Worm (Caenorhabditis elegans) whole organism, midembryonic: Measurements from ENCODE around the gene dyf-6.

ENCODE experiments used
- T22C8.4 ChIP-seq: fragments of 200-800 bp; sonication (Bioruptor generic); IDR thresholded peaks from 2 replicates; pipeline ENCODE4 v1.3.6; 2022; ENCODE audit warnings: missing genetic modification characterization, missing compliant biosample characterization
- cog-1 ChIP-seq: sonication (generic microtip); optimal IDR thresholded peaks from 2 replicates; lab custom pipeline; 2016; ENCODE audit warnings: missing genetic modification characterization, missing compliant biosample characterization
- flt-1 ChIP-seq: fragments of 200-800 bp; sonication (Bioruptor generic); IDR thresholded peaks from 2 replicates; pipeline ENCODE4 v1.3.6; 2022; ENCODE audit warnings: missing genetic modification characterization, missing compliant biosample characterization
- klf-2 ChIP-seq: fragments of 200-800 bp; sonication (Bioruptor generic); conservative IDR thresholded peaks from 2 replicates; pipeline ENCODE4 v1.3.6; 2022; ENCODE audit warnings: missing genetic modification reagents, missing genetic modification characterization, missing compliant biosample characterization
- med-1 ChIP-seq: sonication (generic microtip); optimal IDR thresholded peaks from 2 replicates; lab custom pipeline; 2017; ENCODE audit warnings: missing genetic modification characterization, mild to moderate bottlenecking, missing compliant biosample characterization, antibody characterized with exemption, missing genetic modification reagents; ENCODE audit not compliant: insufficient read depth
- ref-1 ChIP-seq: fragments of 200-800 bp; sonication (Bioruptor generic); conservative IDR thresholded peaks from 2 replicates; pipeline ENCODE4 v1.3.6; 2022; ENCODE audit warnings: missing genetic modification reagents, missing genetic modification characterization, missing compliant biosample characterization
- tab-1 ChIP-seq: fragments of 200-800 bp; sonication (Bioruptor generic); IDR thresholded peaks from 2 replicates; pipeline ENCODE4 v1.3.6; 2022; ENCODE audit warnings: missing genetic modification characterization, missing compliant biosample characterization
- ztf-23 ChIP-seq: fragments of 200-800 bp; sonication (Bioruptor generic); IDR thresholded peaks from 2 replicates; pipeline ENCODE4 v1.3.6; 2022; ENCODE audit warnings: missing genetic modification reagents, missing genetic modification characterization, missing compliant biosample characterization
- ztf-29 ChIP-seq: fragments of 200-800 bp; sonication (Bioruptor generic); IDR thresholded peaks from 2 replicates; pipeline ENCODE4 v1.3.6; 2022; ENCODE audit warnings: missing genetic modification reagents, missing genetic modification characterization, missing compliant biosample characterization

dyf-6 gene

DNA sequence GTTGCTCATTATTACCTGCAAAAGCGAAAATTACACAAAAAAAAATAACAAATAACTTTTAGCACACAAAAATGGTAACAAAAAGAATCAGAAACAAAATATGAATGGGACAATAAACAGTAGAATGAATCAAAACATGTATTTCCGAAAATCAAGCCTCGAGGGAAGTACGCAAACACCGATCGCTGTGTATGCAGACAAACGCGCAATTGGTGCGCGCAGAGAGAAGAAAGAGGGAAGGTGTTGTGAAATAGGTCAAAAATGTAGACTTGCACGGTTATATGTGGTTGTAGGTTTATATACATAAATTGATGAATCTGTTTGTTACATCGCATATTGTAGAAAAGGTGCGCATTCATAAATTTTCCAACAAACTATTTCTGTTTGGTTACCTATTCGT is 33.4 kb upstream of the dyf-6 start, which contains the start of gene cdk-11.2:
Gene cdk-11.2, minus strand, starts transcription at position 23 of the 400 bp plus-strand sequence.
- TF ChIP-seq ref-1 (GFP tag; lab: Robert Waterston, UW) (no peak), tab-1 (GFP tag; lab: Robert Waterston, UW) (no peak), cog-1 (tag; lab: Kevin White, UChicago) (no peak), flt-1 (GFP tag; lab: Robert Waterston, UW) (0 out of 2 replicates have a peak, but pooled peaks have one; percentile 21), ztf-23 (GFP tag; lab: Robert Waterston, UW) (0 out of 2 replicates have a peak, but pooled peaks have one; percentile 44), ztf-29 (GFP tag; lab: Robert Waterston, UW) (0 out of 2 replicates have a peak, but pooled peaks have one; percentile 28), med-1 (GFP tag; lab: Kevin White, UChicago) (no peak), klf-2 (GFP tag; lab: Robert Waterston, UW) (no peak), T22C8.4 (GFP tag; lab: Robert Waterston, UW) (no peak)

DNA sequence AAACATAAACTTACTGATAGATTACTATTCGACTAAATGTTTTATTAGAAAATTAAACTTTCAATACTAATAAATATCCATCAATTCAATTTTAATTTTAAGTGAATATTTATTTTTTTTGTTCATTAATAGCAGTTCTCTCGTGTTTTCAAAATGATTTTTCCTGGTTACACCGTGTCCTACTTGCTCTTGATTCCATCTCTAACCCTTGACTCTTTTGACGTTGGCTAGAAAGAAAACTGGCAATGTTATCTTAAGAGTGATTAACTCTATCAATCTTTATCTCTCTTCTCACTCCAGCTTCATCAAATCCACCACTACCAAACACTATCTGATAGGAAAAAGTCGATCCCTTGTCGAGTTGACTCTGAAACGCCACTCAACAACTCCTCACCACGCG is 26.1 kb upstream of the dyf-6 start, which contains the start of gene acr-8:
Gene acr-8, plus strand, starts transcription at position 301 of the 400 bp plus-strand sequence.
- TF ChIP-seq T22C8.4 (GFP tag; lab: Robert Waterston, UW) (no peak), klf-2 (GFP tag; lab: Robert Waterston, UW) (no peak), ref-1 (GFP tag; lab: Robert Waterston, UW) (no peak), flt-1 (GFP tag; lab: Robert Waterston, UW) (no peak), ztf-23 (GFP tag; lab: Robert Waterston, UW) (no peak), cog-1 (tag; lab: Kevin White, UChicago) (no peak), ztf-29 (GFP tag; lab: Robert Waterston, UW) (no peak), tab-1 (GFP tag; lab: Robert Waterston, UW) (no peak), med-1 (GFP tag; lab: Kevin White, UChicago) (no peak)

ce11 chrX:10410539-10410938 is 24.2 kb upstream of the dyf-6 start:
- no peak for TF ChIP-seq ztf-29 (GFP tag; lab: Robert Waterston, UW)
- no peak for TF ChIP-seq tab-1 (GFP tag; lab: Robert Waterston, UW)
- TF ChIP-seq cog-1 (tag; lab: Kevin White, UChicago), result no peak
- TF ChIP-seq med-1 (GFP tag; lab: Kevin White, UChicago), result no peak
- no peak for TF ChIP-seq flt-1 (GFP tag; lab: Robert Waterston, UW)
- no peak for TF ChIP-seq ref-1 (GFP tag; lab: Robert Waterston, UW)
- TF ChIP-seq ztf-23 (GFP tag; lab: Robert Waterston, UW), result no peak
- TF ChIP-seq T22C8.4 (GFP tag; lab: Robert Waterston, UW), result no peak
- TF ChIP-seq klf-2 (GFP tag; lab: Robert Waterston, UW), result no peak

- no peak for TF ChIP-seq flt-1 (GFP tag; lab: Robert Waterston, UW)
- TF ChIP-seq ztf-29 (GFP tag; lab: Robert Waterston, UW), result no peak
- no peak for TF ChIP-seq cog-1 (tag; lab: Kevin White, UChicago)
- no peak for TF ChIP-seq med-1 (GFP tag; lab: Kevin White, UChicago)
- no peak for TF ChIP-seq klf-2 (GFP tag; lab: Robert Waterston, UW)
- TF ChIP-seq tab-1 (GFP tag; lab: Robert Waterston, UW), result no peak
- no peak for TF ChIP-seq T22C8.4 (GFP tag; lab: Robert Waterston, UW)
- TF ChIP-seq ztf-23 (GFP tag; lab: Robert Waterston, UW), result no peak
- TF ChIP-seq ref-1 (GFP tag; lab: Robert Waterston, UW), result no peak
These were observed 20.5 kb upstream of the dyf-6 start, which contains the start of gene ZC504.1 for ce11 chrX:10406850-10407249. TSS of gene ZC504.1 (plus strand) at chrX:10407150.

- TF ChIP-seq ztf-29 (GFP tag; lab: Robert Waterston, UW) (no peak), med-1 (GFP tag; lab: Kevin White, UChicago) (no peak), cog-1 (tag; lab: Kevin White, UChicago) (no peak), ztf-23 (GFP tag; lab: Robert Waterston, UW) (no peak), klf-2 (GFP tag; lab: Robert Waterston, UW) (no peak), flt-1 (GFP tag; lab: Robert Waterston, UW) (no peak), ref-1 (GFP tag; lab: Robert Waterston, UW) (no peak), tab-1 (GFP tag; lab: Robert Waterston, UW) (no peak), T22C8.4 (GFP tag; lab: Robert Waterston, UW) (no peak)
These were observed 19.9 kb upstream of the dyf-6 start, which contains the start of gene gur-3 for ce11 chrX:10406203-10406602. TSS of gene gur-3 (minus strand) at chrX:10406303.

- no peak for TF ChIP-seq cog-1 (tag; lab: Kevin White, UChicago)
- TF ChIP-seq T22C8.4 (GFP tag; lab: Robert Waterston, UW), result no peak
- no peak for TF ChIP-seq med-1 (GFP tag; lab: Kevin White, UChicago)
These were observed 17.7 kb upstream of the dyf-6 start for ce11 chrX:10404051-10404450.

DNA sequence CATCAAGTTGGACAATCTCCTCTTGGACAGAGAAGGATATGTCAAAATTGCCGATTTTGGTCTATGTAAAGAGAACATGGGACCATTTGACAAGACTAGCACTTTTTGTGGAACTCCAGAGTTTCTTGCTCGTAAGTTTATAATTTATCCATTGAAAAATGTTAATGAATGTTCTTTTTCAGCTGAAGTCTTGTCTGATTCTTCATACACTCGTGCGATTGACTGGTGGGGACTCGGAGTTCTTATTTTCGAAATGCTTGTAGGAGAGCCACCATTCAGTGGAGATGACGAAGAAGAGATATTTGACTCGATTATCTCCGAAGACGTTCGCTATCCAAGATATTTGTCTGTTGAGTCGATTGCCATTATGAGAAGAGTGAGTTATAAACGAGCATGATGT is 14.8 kb upstream of the dyf-6 start:
- TF ChIP-seq flt-1 (GFP tag; lab: Robert Waterston, UW), result no peak
- TF ChIP-seq klf-2 (GFP tag; lab: Robert Waterston, UW), result no peak
- no peak for TF ChIP-seq cog-1 (tag; lab: Kevin White, UChicago)
- TF ChIP-seq ztf-29 (GFP tag; lab: Robert Waterston, UW), result no peak
- TF ChIP-seq ref-1 (GFP tag; lab: Robert Waterston, UW), result no peak
- TF ChIP-seq med-1 (GFP tag; lab: Kevin White, UChicago), result no peak
- no peak for TF ChIP-seq tab-1 (GFP tag; lab: Robert Waterston, UW)
- no peak for TF ChIP-seq T22C8.4 (GFP tag; lab: Robert Waterston, UW)
- TF ChIP-seq ztf-23 (GFP tag; lab: Robert Waterston, UW), result no peak

DNA sequence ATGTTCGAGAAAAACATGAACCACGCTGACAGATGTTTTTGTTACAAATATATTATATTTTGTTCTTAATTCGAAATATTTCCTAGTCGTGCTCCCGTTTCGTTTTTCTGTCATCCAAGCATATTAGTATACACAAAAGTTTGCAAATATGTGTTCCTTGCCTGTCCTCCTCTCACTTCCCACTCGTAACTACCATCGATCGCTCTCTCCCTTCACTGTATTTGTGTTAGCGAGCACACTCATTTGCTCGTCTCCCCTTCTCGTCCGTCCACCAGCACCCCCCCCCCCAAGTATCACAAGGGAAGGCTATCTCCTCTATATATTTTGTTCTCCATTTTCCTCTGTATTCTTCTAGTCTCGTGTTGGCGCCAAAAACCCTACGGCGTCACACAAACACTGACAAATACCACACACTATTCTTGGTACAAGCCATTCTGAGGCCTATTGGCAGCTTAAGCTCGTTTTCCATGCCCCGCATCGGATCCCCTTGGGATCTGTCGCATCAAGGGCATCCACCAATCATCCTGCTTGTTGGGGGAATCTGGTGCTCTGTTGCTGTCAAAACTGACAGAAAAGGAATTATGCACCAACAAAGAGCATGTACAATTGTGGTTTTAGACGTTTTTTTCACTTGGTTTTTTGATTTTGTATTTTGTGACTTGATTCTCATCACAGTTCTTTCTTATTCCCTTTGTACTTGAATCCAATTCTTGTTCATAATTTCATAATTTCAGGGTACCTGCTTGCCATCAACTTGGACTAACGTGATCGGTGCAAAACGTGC is 10.4 kb upstream of the dyf-6 start, which contains the start of gene pkn-1:
Gene pkn-1, plus strand, starts transcription at position 734 of the 784 bp plus-strand sequence.
- TF ChIP-seq T22C8.4 (GFP tag; lab: Robert Waterston, UW), result no peak
- peak; percentile 63; the same call in 1 of the 2 replicates for TF ChIP-seq ztf-29 (GFP tag; lab: Robert Waterston, UW)
- TF ChIP-seq ztf-23 (GFP tag; lab: Robert Waterston, UW), result no peak
- no peak for TF ChIP-seq ref-1 (GFP tag; lab: Robert Waterston, UW)
- TF ChIP-seq tab-1 (GFP tag; lab: Robert Waterston, UW), result no peak
- TF ChIP-seq flt-1 (GFP tag; lab: Robert Waterston, UW), result no peak
- no peak; the same call in 1 of the 2 replicates for TF ChIP-seq klf-2 (GFP tag; lab: Robert Waterston, UW)
